Worm (Caenorhabditis elegans): ENCODE data around the gene bath-23.

bath-23 gene

ce11 chrII:3383116-3383515 lies 12.0 kb downstream of the bath-23 start:
- TF ChIP-seq ceh-83 (GFP tag; optimal IDR thresholded peaks at IDR 0.05) (no peak), ztf-11 (tag; optimal IDR thresholded peaks at IDR 0.05) (no peak), ces-1 (GFP tag; optimal IDR thresholded peaks at IDR 0.05) (no peak), unc-39 (tag; optimal IDR thresholded peaks at IDR 0.05) (no peak), ceh-39 (tag; optimal IDR thresholded peaks at IDR 0.05) (no peak), cnd-1 (tag; optimal IDR thresholded peaks at IDR 0.05) (no peak), hlh-1 (tag; optimal IDR thresholded peaks at IDR 0.05) (no peak), lin-32 (GFP tag; optimal IDR thresholded peaks at IDR 0.05) (no peak), nhr-28 (tag; optimal IDR thresholded peaks at IDR 0.05) (no peak), nhr-76 (tag; optimal IDR thresholded peaks at IDR 0.05) (no peak), mep-1 (tag; optimal IDR thresholded peaks at IDR 0.05) (no peak), lsy-2 (tag; optimal IDR thresholded peaks at IDR 0.05) (no peak), unc-62 (GFP tag; optimal IDR thresholded peaks at IDR 0.05) (no peak), elt-1 (tag; optimal IDR thresholded peaks at IDR 0.05; ENCODE audit: borderline replicate concordance, insufficient read depth) (no peak)

ce11 chrII:3385736-3386135 lies 14.6 kb downstream of the bath-23 start, which contains the start of gene T06D4.2:
Gene T06D4.2, minus strand, starts transcription at chrII:3385905.
- no peak for TF ChIP-seq ceh-43 (GFP tag; optimal IDR thresholded peaks at IDR 0.05)
- TF ChIP-seq cnd-1 (tag; optimal IDR thresholded peaks at IDR 0.05), result no peak
- no peak for TF ChIP-seq zip-8 (tag; optimal IDR thresholded peaks at IDR 0.05)
- no peak for TF ChIP-seq ceh-83 (GFP tag; optimal IDR thresholded peaks at IDR 0.05)
- no peak for TF ChIP-seq flh-1 (GFP tag; optimal IDR thresholded peaks at IDR 0.05)
- TF ChIP-seq lin-32 (GFP tag; optimal IDR thresholded peaks at IDR 0.05), result no peak
- TF ChIP-seq ces-1 (GFP tag; optimal IDR thresholded peaks at IDR 0.05), result no peak

DNA sequence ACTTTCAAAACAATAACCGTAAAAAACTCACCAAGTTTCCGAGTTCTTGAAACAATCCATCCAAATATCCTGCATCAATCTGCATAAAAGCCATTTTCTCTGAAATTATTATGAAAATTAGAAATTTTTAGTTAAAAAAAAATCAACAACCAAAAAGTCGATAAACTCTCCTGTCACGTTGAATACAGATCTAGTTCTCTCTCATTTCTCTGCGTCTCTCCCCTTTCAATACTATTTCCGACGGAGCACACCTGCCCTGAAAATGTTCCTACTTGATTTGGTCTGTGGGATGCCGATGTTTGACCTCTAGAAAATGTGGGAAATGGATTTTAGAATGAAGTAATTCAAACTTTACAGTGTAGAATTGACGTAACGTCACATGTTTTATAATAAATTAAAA lies 16.4 kb downstream of the bath-23 start, which contains the start of gene T06D4.6:
Gene T06D4.6 (minus strand): TSS at position 101 of the 400 bp plus-strand sequence.
- TF ChIP-seq ham-2 (GFP tag; optimal IDR thresholded peaks at IDR 0.05), result no peak
- TF ChIP-seq unc-62 (GFP tag; optimal IDR thresholded peaks at IDR 0.05), result no peak
- no peak for TF ChIP-seq nhr-237 (tag; optimal IDR thresholded peaks at IDR 0.05)
- TF ChIP-seq ceh-83 (GFP tag; optimal IDR thresholded peaks at IDR 0.05), result no peak
- TF ChIP-seq ztf-11 (tag; optimal IDR thresholded peaks at IDR 0.05), result no peak
- no peak for TF ChIP-seq sem-2 (GFP tag; optimal IDR thresholded peaks at IDR 0.05)
- no peak for TF ChIP-seq unc-120 (tag; optimal IDR thresholded peaks at IDR 0.05; ENCODE audit: poor library complexity, severe bottlenecking)
- no peak for TF ChIP-seq lin-13 (tag; optimal IDR thresholded peaks at IDR 0.05)
- no peak for TF ChIP-seq hlh-1 (tag; optimal IDR thresholded peaks at IDR 0.05)
- TF ChIP-seq elt-3 (tag; optimal IDR thresholded peaks at IDR 0.05), result no peak
- no peak for TF ChIP-seq mep-1 (tag; optimal IDR thresholded peaks at IDR 0.05)
- TF ChIP-seq blmp-1 (tag; optimal IDR thresholded peaks at IDR 0.05), result no peak
- TF ChIP-seq drap-1 (GFP tag; optimal IDR thresholded peaks at IDR 0.05), result no peak
- TF ChIP-seq cnd-1 (tag; optimal IDR thresholded peaks at IDR 0.05), result no peak
- TF ChIP-seq flh-1 (GFP tag; optimal IDR thresholded peaks at IDR 0.05), result no peak
- no peak for TF ChIP-seq tbx-8 (GFP tag; optimal IDR thresholded peaks at IDR 0.05)

ce11 chrII:3395484-3395883 lies 24.4 kb downstream of the bath-23 start, which contains the start of gene nep-20:
Gene nep-20, minus strand, starts transcription at chrII:3395584.
- TF ChIP-seq nhr-237 (tag; optimal IDR thresholded peaks at IDR 0.05) (no peak), mab-5 (tag; optimal IDR thresholded peaks at IDR 0.05) (no peak), mls-2 (tag; optimal IDR thresholded peaks at IDR 0.05) (no peak), sptf-1 (tag; optimal IDR thresholded peaks at IDR 0.05) (no peak), elt-1 (tag; optimal IDR thresholded peaks at IDR 0.05; ENCODE audit: borderline replicate concordance, insufficient read depth) (no peak), nhr-28 (tag; optimal IDR thresholded peaks at IDR 0.05) (no peak), ztf-11 (tag; optimal IDR thresholded peaks at IDR 0.05) (no peak), hlh-1 (tag; optimal IDR thresholded peaks at IDR 0.05) (no peak), ham-2 (GFP tag; optimal IDR thresholded peaks at IDR 0.05) (no peak), tbx-8 (GFP tag; optimal IDR thresholded peaks at IDR 0.05) (no peak), mep-1 (tag; optimal IDR thresholded peaks at IDR 0.05) (no peak), ceh-39 (tag; optimal IDR thresholded peaks at IDR 0.05) (no peak), unc-62 (GFP tag; optimal IDR thresholded peaks at IDR 0.05) (no peak), drap-1 (GFP tag; optimal IDR thresholded peaks at IDR 0.05) (no peak), M03D4.4 (tag; optimal IDR thresholded peaks at IDR 0.05) (no peak), nhr-2 (tag; optimal IDR thresholded peaks at IDR 0.05) (no peak)

- no peak for TF ChIP-seq lsy-2 (tag; optimal IDR thresholded peaks at IDR 0.05)
- TF ChIP-seq pha-4 (tag; optimal IDR thresholded peaks at IDR 0.05), result no peak
- no peak for TF ChIP-seq ceh-39 (tag; optimal IDR thresholded peaks at IDR 0.05)
- no peak for TF ChIP-seq nhr-76 (tag; optimal IDR thresholded peaks at IDR 0.05)
- TF ChIP-seq nhr-12 (tag; optimal IDR thresholded peaks at IDR 0.05), result no peak
- no peak for TF ChIP-seq elt-3 (tag; optimal IDR thresholded peaks at IDR 0.05)
- TF ChIP-seq flh-1 (GFP tag; optimal IDR thresholded peaks at IDR 0.05), result no peak
- no peak for TF ChIP-seq lin-32 (GFP tag; optimal IDR thresholded peaks at IDR 0.05)
- no peak for TF ChIP-seq hlh-1 (tag; optimal IDR thresholded peaks at IDR 0.05)
- TF ChIP-seq nhr-28 (tag; optimal IDR thresholded peaks at IDR 0.05), result no peak
These were observed 28.1 kb downstream of the bath-23 start, which contains the start of gene nep-9 for ce11 chrII:3399212-3399611. Gene nep-9, minus strand, starts transcription at chrII:3399312.
